Worm (Caenorhabditis elegans) whole organism, mixed stage, embryonic: ENCODE measurements around the gene F14F9.4.

Experiments
- snpc-4 ChIP-seq: fragments of 150-350 bp; optimal IDR thresholded peaks from 2 replicates; lab custom pipeline; 2014; ENCODE audit warnings: missing biosample characterization, missing genetic modification characterization
- unc-62 ChIP-seq: fragments of 150-350 bp; optimal IDR thresholded peaks from 2 replicates; lab custom pipeline; 2014; ENCODE audit warnings: missing biosample characterization, missing genetic modification reagents, missing genetic modification characterization

- TF ChIP-seq unc-62 (GFP tag; lab: Kevin White, UChicago) = no peak
- no peak for TF ChIP-seq snpc-4
These were observed 27.6 kb upstream of the F14F9.4 start, which contains the start of gene srab-2 for ce11 chrV:5104934-5105333.
